Worm (Caenorhabditis elegans): ENCODE measurements around the gene C29F3.3.

- TF ChIP-seq him-1 (tag; optimal IDR thresholded peaks at IDR 0.05) = no peak
- no peak for TF ChIP-seq ccch-3 (GFP tag; optimal IDR thresholded peaks at IDR 0.05)
Observed at ce11 chrV:15388820-15389384, 41.7 kb upstream of the C29F3.3 start, which contains the start of gene srh-170.

Data from whole organism, young adult.